Fruit fly (Drosophila melanogaster): ENCODE data around the gene scpr-B.

scpr-B gene

DNA sequence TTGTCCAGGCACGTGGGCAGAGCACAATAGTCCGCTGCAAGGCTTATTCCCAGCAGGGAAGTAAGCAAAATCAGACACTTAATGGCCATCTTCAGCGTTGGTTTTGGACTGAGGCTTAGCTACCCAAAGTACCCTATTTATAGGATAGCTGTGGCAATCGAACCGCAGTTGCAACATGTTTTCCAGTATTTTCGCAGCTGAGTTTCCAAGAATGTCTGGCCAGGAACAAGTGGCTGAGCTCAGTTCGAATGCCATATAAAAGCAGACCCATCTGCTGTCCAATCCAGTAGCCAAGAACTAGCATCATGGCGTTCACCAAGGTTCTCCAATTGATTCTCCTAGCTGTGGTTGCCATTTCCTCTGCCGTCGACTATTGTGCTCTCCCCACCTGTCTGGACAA lies at the start of gene scpr-B, which contains the start of gene scpr-A:
Gene scpr-B, minus strand, starts transcription at position 101 of the 400 bp plus-strand sequence.
Gene scpr-A, plus strand, starts transcription at position 293 of the 400 bp plus-strand sequence.
- no peak for TF ChIP-seq Hr78 (GFP tag; optimal IDR thresholded peaks at IDR 0.05)

DNA sequence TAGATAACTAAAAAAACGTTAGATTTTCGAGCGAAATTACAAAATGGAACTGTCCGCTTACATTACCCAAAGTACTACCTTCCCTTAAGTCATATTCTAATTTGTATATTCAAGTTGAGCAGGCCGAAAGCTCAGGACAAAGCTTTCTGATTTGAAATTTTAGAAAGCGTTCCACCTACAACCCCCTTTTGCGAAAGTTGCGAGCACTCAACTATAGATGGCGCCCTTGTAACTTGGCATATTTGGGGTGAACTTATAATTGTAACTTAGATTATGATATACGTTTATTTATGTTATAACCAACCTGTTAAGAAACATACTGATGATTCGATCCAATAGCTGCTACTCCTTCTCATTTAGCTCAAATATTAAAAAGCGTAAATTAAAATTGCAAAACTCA lies 46.2 kb upstream of the scpr-B start:
- TF ChIP-seq foxo (GFP tag; optimal IDR thresholded peaks at IDR 0.05) (no peak), Abd-B (GFP tag; optimal IDR thresholded peaks at IDR 0.05) (no peak), fru (GFP tag; optimal IDR thresholded peaks at IDR 0.05) (no peak), woc (GFP tag; optimal IDR thresholded peaks at IDR 0.05) (no peak), dl (GFP tag; optimal IDR thresholded peaks at IDR 0.05; ENCODE audit: insufficient read depth in 1 of 2, partially characterized antibody in 2 of 2) (no peak), h (GFP tag; optimal IDR thresholded peaks at IDR 0.05) (no peak), CrebA (GFP tag; optimal IDR thresholded peaks at IDR 0.05; ENCODE audit: borderline replicate concordance) (no peak), HLH106 (tag; optimal IDR thresholded peaks at IDR 0.05) (no peak), jim (GFP tag; optimal IDR thresholded peaks at IDR 0.05) (no peak), Jra (GFP tag; optimal IDR thresholded peaks at IDR 0.05) (no peak), GATAd (GFP tag; optimal IDR thresholded peaks at IDR 0.05) (no peak), tai (GFP tag; optimal IDR thresholded peaks at IDR 0.05) (no peak), sv (GFP tag; optimal IDR thresholded peaks at IDR 0.05) (no peak), rgr (GFP tag; optimal IDR thresholded peaks at IDR 0.05) (no peak), CG32264 (GFP tag; optimal IDR thresholded peaks at IDR 0.05) (no peak)

DNA sequence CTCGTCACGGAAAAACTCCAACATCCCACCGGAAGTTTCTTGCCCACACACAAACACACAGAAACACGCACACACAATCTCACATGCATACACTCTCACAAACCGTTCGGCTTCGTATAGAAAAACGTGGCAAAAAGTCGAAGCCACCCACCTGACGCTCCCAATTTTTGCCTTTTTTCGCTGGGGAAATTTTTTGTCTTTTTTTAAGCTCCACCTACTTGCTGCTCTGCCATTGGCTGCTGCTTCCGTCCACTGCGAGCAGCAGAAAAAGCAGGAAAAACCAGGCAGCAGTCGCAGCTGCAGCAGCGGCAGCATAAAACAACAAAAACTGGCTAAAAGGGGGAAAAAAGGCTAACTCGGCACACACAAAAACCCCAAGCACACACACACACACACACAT lies 41.1 kb upstream of the scpr-B start:
- TF ChIP-seq Dfd (GFP tag; optimal IDR thresholded peaks at IDR 0.05) (peak; percentile 82), Hr78 (GFP tag; optimal IDR thresholded peaks at IDR 0.05) (no peak), Jra (GFP tag; optimal IDR thresholded peaks at IDR 0.05) (no peak), CG32264 (GFP tag; optimal IDR thresholded peaks at IDR 0.05) (no peak), CG9705 (GFP tag; optimal IDR thresholded peaks at IDR 0.05) (no peak)

DNA sequence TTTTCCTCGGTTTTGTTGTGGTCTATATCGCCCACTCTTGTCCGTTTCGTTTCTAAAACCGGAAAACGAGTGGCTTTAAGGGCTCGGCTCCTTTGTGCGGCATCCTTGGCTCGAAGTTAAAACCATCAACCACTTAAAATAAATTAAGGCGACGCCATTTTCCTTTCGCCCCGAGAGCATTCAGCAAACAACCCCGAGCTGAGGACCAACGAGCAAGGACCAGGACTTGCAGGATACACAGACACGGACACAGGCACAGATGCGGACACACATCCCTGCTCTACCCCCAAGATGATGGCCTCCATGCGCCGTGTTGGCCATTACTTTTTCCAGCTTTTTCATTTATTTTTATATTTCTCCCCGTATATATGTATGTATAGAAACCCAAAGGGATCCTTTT lies 31.9 kb upstream of the scpr-B start:
- no peak for TF ChIP-seq Jra (GFP tag; optimal IDR thresholded peaks at IDR 0.05)

DNA sequence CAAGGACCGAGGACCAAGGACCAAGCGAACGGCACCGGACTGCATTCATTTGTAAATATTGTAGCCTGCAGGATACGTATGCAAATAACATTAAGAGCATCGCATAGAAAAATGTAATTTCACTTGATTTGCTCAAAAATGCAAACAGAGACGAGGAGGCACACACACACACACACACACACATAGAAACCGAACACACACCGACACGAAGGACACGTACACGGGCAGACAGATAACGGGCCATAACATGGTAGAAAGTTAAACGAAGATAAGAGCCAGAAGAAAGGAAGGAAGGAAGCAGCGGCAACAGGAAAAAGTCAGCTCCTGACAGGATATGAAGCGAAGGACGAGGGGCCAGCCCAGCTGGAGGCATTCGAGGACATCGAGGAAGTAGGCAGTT lies 29.8 kb upstream of the scpr-B start:
- TF ChIP-seq Hr78 (GFP tag; optimal IDR thresholded peaks at IDR 0.05) (no peak), HLH106 (tag; optimal IDR thresholded peaks at IDR 0.05) (no peak), GATAd (GFP tag; optimal IDR thresholded peaks at IDR 0.05) (no peak), Myc (optimal IDR thresholded peaks at IDR 0.05) (no peak), Dfd (GFP tag; optimal IDR thresholded peaks at IDR 0.05) (peak; percentile 59), br (GFP tag; optimal IDR thresholded peaks at IDR 0.05) (no peak)

DNA sequence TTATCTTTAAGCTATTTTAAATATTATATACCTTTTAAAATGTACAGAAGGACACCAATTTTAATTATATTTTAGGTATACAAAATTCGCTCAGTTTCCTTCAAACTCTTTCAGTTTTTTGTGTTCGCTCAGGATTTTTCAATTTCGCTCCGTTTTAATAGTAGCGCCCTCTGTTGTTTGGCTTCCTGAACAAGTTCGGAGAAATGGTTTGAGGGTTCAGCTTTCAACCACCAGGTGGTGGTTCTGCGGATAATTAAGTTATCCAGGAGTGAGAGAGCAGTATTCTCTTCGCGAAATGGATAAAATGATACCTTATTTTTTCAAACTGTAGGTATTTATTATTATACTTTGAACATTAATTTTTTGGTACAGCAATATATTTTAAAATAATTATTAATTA lies 28.2 kb upstream of the scpr-B start:
- TF ChIP-seq HLH106 (tag; optimal IDR thresholded peaks at IDR 0.05) (peak; percentile 10), pan (optimal IDR thresholded peaks at IDR 0.05) (no peak), Mio (GFP tag; optimal IDR thresholded peaks at IDR 0.05) (no peak), rgr (GFP tag; optimal IDR thresholded peaks at IDR 0.05) (peak; percentile 37), sv (GFP tag; optimal IDR thresholded peaks at IDR 0.05) (peak; percentile 7), br (GFP tag; optimal IDR thresholded peaks at IDR 0.05) (peak; percentile 2), fru (GFP tag; optimal IDR thresholded peaks at IDR 0.05) (peak; percentile 7), OdsH (GFP tag; optimal IDR thresholded peaks at IDR 0.05) (no peak), Abd-B (GFP tag; optimal IDR thresholded peaks at IDR 0.05) (no peak), h (GFP tag; optimal IDR thresholded peaks at IDR 0.05) (peak; percentile 15), foxo (GFP tag; optimal IDR thresholded peaks at IDR 0.05) (peak in 1 of 2 experiments; percentile 11), CG9705 (GFP tag; optimal IDR thresholded peaks at IDR 0.05) (no peak), N (GFP tag; optimal IDR thresholded peaks at IDR 0.05) (no peak), Hr83 (GFP tag; optimal IDR thresholded peaks at IDR 0.05; ENCODE audit: poor library complexity, severe bottlenecking) (no peak), dsf (GFP tag; optimal IDR thresholded peaks at IDR 0.05; ENCODE audit: borderline replicate concordance) (no peak), Myc (optimal IDR thresholded peaks at IDR 0.05) (no peak), dl (GFP tag; optimal IDR thresholded peaks at IDR 0.05; ENCODE audit: insufficient read depth in 1 of 2, partially characterized antibody in 2 of 2) (no peak), Sp1 (GFP tag; optimal IDR thresholded peaks at IDR 0.05) (peak; percentile 17)

DNA sequence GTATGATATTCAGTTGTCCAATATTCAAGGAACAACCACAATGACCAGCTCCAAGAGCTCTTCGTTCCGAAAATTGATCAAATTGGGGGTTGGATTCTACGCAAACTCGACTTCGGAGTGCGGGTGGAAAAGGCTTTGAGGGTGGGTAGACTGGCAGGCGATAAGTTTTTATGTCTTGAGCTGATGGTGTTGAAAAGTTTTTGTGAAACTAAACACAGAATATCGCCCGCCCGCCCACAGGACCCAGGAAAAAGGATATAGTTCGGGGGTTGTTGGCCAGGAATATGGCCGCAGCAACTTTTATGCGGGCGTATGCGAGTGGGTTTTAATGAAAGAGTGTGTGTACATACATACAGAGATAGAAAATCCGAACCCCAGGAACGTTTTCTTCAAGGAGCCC lies 22.8 kb upstream of the scpr-B start:
- TF ChIP-seq CG9705 (GFP tag; optimal IDR thresholded peaks at IDR 0.05) (no peak), N (GFP tag; optimal IDR thresholded peaks at IDR 0.05) (no peak), Myc (optimal IDR thresholded peaks at IDR 0.05) (no peak), lola (GFP tag; optimal IDR thresholded peaks at IDR 0.05) (no peak), Hr78 (GFP tag; optimal IDR thresholded peaks at IDR 0.05) (no peak)

Measured in whole organism, wandering third instar larva.